ENCODE assay signal across 6 fruit fly cellular contexts in genomic region chr2L:7219650-7220267, dm6.
TF ChIP-seq lines count a peak whose summit lies in the region.

TSS of gene CG13784 (minus strand) at chr2L:7220033.

- TF ChIP-seq CTCF in S2 (optimal IDR thresholded peaks at IDR 0.05; lab: Kevin White, UChicago): peak; percentile 30 to 46
- no peak for TF ChIP-seq CTCF in whole organism, embryonic (GFP tag; optimal IDR thresholded peaks at IDR 0.05; lab: Kevin White, UChicago)

TF ChIP-seq in whole organism, adult, 20 proteins besides CTCF, POLR2A, EP300 and RAD21 (continues in another document):
- peak; percentile 38 for TF ChIP-seq cic (GFP tag; optimal IDR thresholded peaks at IDR 0.05; lab: Kevin White, UChicago)
- TF ChIP-seq Hr96 (GFP tag; optimal IDR thresholded peaks at IDR 0.05; lab: Kevin White, UChicago): no peak
- no peak for TF ChIP-seq CG5204 (GFP tag; optimal IDR thresholded peaks at IDR 0.05; lab: Kevin White, UChicago)
- TF ChIP-seq ovo (GFP tag; optimal IDR thresholded peaks at IDR 0.05; lab: Kevin White, UChicago): peak; percentile 74
- TF ChIP-seq Mnt (GFP tag; optimal IDR thresholded peaks at IDR 0.05; lab: Kevin White, UChicago): peak; percentile 52
- TF ChIP-seq CG7101 (tag; optimal IDR thresholded peaks at IDR 0.05; lab: Kevin White, UChicago): peak; percentile 48
- no peak for TF ChIP-seq CG14711 (tag; optimal IDR thresholded peaks at IDR 0.05; lab: Kevin White, UChicago)
- no peak for TF ChIP-seq toe (GFP tag; optimal IDR thresholded peaks at IDR 0.05; lab: Kevin White, UChicago)
- peak; percentile 30 for TF ChIP-seq CG12768 (GFP tag; optimal IDR thresholded peaks at IDR 0.05; lab: Kevin White, UChicago)
- TF ChIP-seq cnc (optimal IDR thresholded peaks at IDR 0.05; lab: Kevin White, UChicago): no peak
- TF ChIP-seq Crg-1 (GFP tag; optimal IDR thresholded peaks at IDR 0.05; lab: Kevin White, UChicago): peak; percentile 18
- peak; percentile 34 for TF ChIP-seq CG11617 (GFP tag; optimal IDR thresholded peaks at IDR 0.05; lab: Kevin White, UChicago)
- TF ChIP-seq pad (GFP tag; optimal IDR thresholded peaks at IDR 0.05; lab: Kevin White, UChicago): peak; percentile 76
- peak; percentile 61 for TF ChIP-seq tj (GFP tag; optimal IDR thresholded peaks at IDR 0.05; lab: Kevin White, UChicago)
- no peak for TF ChIP-seq CG7045 (GFP tag; optimal IDR thresholded peaks at IDR 0.05; lab: Kevin White, UChicago)
- peak; percentile 51 for TF ChIP-seq bab1 (GFP tag; optimal IDR thresholded peaks at IDR 0.05; lab: Kevin White, UChicago)
- TF ChIP-seq CG1620 (GFP tag; optimal IDR thresholded peaks at IDR 0.05; lab: Kevin White, UChicago): no peak
- no peak for TF ChIP-seq kay (GFP tag; lab: Kevin White, UChicago; ENCODE audit: borderline replicate concordance)

TF ChIP-seq in whole organism, embryonic, 481 proteins besides CTCF, POLR2A, EP300 and RAD21 (continues in another document):
- TF ChIP-seq HLH54F (GFP tag; optimal IDR thresholded peaks at IDR 0.05; lab: Kevin White, UChicago): no peak
- TF ChIP-seq TFAM (GFP tag; optimal IDR thresholded peaks at IDR 0.05; lab: Kevin White, UChicago): no peak
- no peak for TF ChIP-seq Side (GFP tag; optimal IDR thresholded peaks at IDR 0.05; lab: Kevin White, UChicago)
- peak; percentile 44 for TF ChIP-seq Ets97D (GFP tag; optimal IDR thresholded peaks at IDR 0.05; lab: Kevin White, UChicago)
- TF ChIP-seq lab (GFP tag; optimal IDR thresholded peaks at IDR 0.05; lab: Kevin White, UChicago): peak; percentile 61
- no peak for TF ChIP-seq CG6689 (GFP tag; IDR thresholded peaks at IDR 0.05; lab: Robert Waterston, UW)
- TF ChIP-seq sd (tag; optimal IDR thresholded peaks at IDR 0.05; lab: Kevin White, UChicago): peak; percentile 29
- TF ChIP-seq CG1647 (GFP tag; optimal IDR thresholded peaks at IDR 0.05; lab: Kevin White, UChicago): peak; percentile 22
- no peak for TF ChIP-seq CG5180 (GFP tag; optimal IDR thresholded peaks at IDR 0.05; lab: Kevin White, UChicago)
- peak; percentile 42 for TF ChIP-seq slbo (GFP tag; IDR thresholded peaks at IDR 0.05; lab: Robert Waterston, UW)
- TF ChIP-seq CG1024 (GFP tag; IDR thresholded peaks at IDR 0.05; lab: Robert Waterston, UW): peak; percentile 60; the same call in 1 of the 2 replicates
- TF ChIP-seq Fer1 (GFP tag; optimal IDR thresholded peaks at IDR 0.05; lab: Kevin White, UChicago): peak; percentile 50
- TF ChIP-seq Hr51 (GFP tag; optimal IDR thresholded peaks at IDR 0.05; lab: Kevin White, UChicago): no peak
- TF ChIP-seq so (GFP tag; IDR thresholded peaks at IDR 0.05; lab: Robert Waterston, UW): no peak
- no peak for TF ChIP-seq Poxn (GFP tag; IDR thresholded peaks at IDR 0.05; lab: Robert Waterston, UW)
- TF ChIP-seq CoRest (tag; optimal IDR thresholded peaks at IDR 0.05; lab: Kevin White, UChicago): peak; percentile 61
- TF ChIP-seq CG8765 (GFP tag; IDR thresholded peaks at IDR 0.05; lab: Robert Waterston, UW): peak; percentile 26; the same call in 1 of the 2 replicates
- no peak for TF ChIP-seq yki (optimal IDR thresholded peaks at IDR 0.05; lab: Kevin White, UChicago)
- peak; percentile 45 for TF ChIP-seq CG13424 (tag; optimal IDR thresholded peaks at IDR 0.05; lab: Kevin White, UChicago)

TF ChIP-seq in whole organism, prepupa, 60 proteins besides CTCF, POLR2A, EP300 and RAD21 (continues in another document):
- TF ChIP-seq cyc (GFP tag; optimal IDR thresholded peaks at IDR 0.05; lab: Kevin White, UChicago) (peak; percentile 11), achi (GFP tag; optimal IDR thresholded peaks at IDR 0.05; lab: Kevin White, UChicago) (no peak), CG11902 (GFP tag; optimal IDR thresholded peaks at IDR 0.05; lab: Kevin White, UChicago) (no peak), CG3919 (GFP tag; optimal IDR thresholded peaks at IDR 0.05; lab: Kevin White, UChicago) (no peak), dac (GFP tag; optimal IDR thresholded peaks at IDR 0.05; lab: Kevin White, UChicago) (no peak), CG10631 (GFP tag; optimal IDR thresholded peaks at IDR 0.05; lab: Kevin White, UChicago) (peak; percentile 9), Sox14 (GFP tag; optimal IDR thresholded peaks at IDR 0.05; lab: Kevin White, UChicago) (peak; percentile 54), acj6 (GFP tag; optimal IDR thresholded peaks at IDR 0.05; lab: Kevin White, UChicago) (peak; percentile 3), fkh (GFP tag; optimal IDR thresholded peaks at IDR 0.05; lab: Kevin White, UChicago) (peak; percentile 68), CG6163 (GFP tag; IDR thresholded peaks at IDR 0.05; lab: Robert Waterston, UW) (peak; percentile 42; the same call in 1 of the 3 replicates), lz (GFP tag; optimal IDR thresholded peaks at IDR 0.05; lab: Kevin White, UChicago) (peak; percentile 35), CG10669 (GFP tag; optimal IDR thresholded peaks at IDR 0.05; lab: Kevin White, UChicago) (no peak), Hr4 (GFP tag; optimal IDR thresholded peaks at IDR 0.05; lab: Kevin White, UChicago) (peak; percentile 23), CG6276 (GFP tag; optimal IDR thresholded peaks at IDR 0.05; lab: Kevin White, UChicago) (no peak), fd85E (GFP tag; optimal IDR thresholded peaks at IDR 0.05; lab: Kevin White, UChicago) (no peak), CG6854 (GFP tag; optimal IDR thresholded peaks at IDR 0.05; lab: Kevin White, UChicago) (peak; percentile 43), CG8319 (GFP tag; optimal IDR thresholded peaks at IDR 0.05; lab: Kevin White, UChicago) (no peak), CG8119 (GFP tag; IDR thresholded peaks at IDR 0.05; lab: Robert Waterston, UW) (peak; percentile 18; the same call in 1 of the 3 replicates), Hr38 (GFP tag; optimal IDR thresholded peaks at IDR 0.05; lab: Kevin White, UChicago) (no peak)

TF ChIP-seq in whole organism, pupa, 21 proteins besides CTCF, POLR2A, EP300 and RAD21:
- no peak for TF ChIP-seq CG14655 (GFP tag; optimal IDR thresholded peaks at IDR 0.05; lab: Kevin White, UChicago)
- no peak for TF ChIP-seq CG13204 (GFP tag; optimal IDR thresholded peaks at IDR 0.05; lab: Kevin White, UChicago)
- TF ChIP-seq CG17806 (tag; optimal IDR thresholded peaks at IDR 0.05; lab: Kevin White, UChicago): no peak
- no peak for TF ChIP-seq rn (GFP tag; IDR thresholded peaks at IDR 0.05; lab: Robert Waterston, UW)
- no peak for TF ChIP-seq CG8159 (tag; optimal IDR thresholded peaks at IDR 0.05; lab: Kevin White, UChicago)
- TF ChIP-seq CG34367 (tag; optimal IDR thresholded peaks at IDR 0.05; lab: Kevin White, UChicago): peak; percentile 13
- TF ChIP-seq CG10348 (GFP tag; IDR thresholded peaks at IDR 0.05; lab: Robert Waterston, UW): no peak
- no peak for TF ChIP-seq D1 (tag; optimal IDR thresholded peaks at IDR 0.05; lab: Kevin White, UChicago)
- TF ChIP-seq CG4496 (GFP tag; IDR thresholded peaks at IDR 0.05; lab: Robert Waterston, UW): peak; percentile 76
- TF ChIP-seq CG12605 (GFP tag; IDR thresholded peaks at IDR 0.05; lab: Robert Waterston, UW): peak; percentile 19; the same call in 1 of the 2 replicates
- TF ChIP-seq CG15710 (tag; optimal IDR thresholded peaks at IDR 0.05; lab: Kevin White, UChicago): peak; percentile 19
- 0 out of 2 replicates have a peak, but pooled peaks have one; percentile 44 for TF ChIP-seq Ets98B (GFP tag; IDR thresholded peaks at IDR 0.05; lab: Robert Waterston, UW)
- TF ChIP-seq CG8301 (tag; optimal IDR thresholded peaks at IDR 0.05; lab: Kevin White, UChicago): peak; percentile 16
- TF ChIP-seq Pif1B (GFP tag; optimal IDR thresholded peaks at IDR 0.05; lab: Kevin White, UChicago): peak; percentile 28
- no peak for TF ChIP-seq gl (tag; optimal IDR thresholded peaks at IDR 0.05; lab: Kevin White, UChicago)
- TF ChIP-seq fd96Ca (GFP tag; IDR thresholded peaks at IDR 0.05; lab: Robert Waterston, UW): no peak
- no peak for TF ChIP-seq EcR (GFP tag; optimal IDR thresholded peaks at IDR 0.05; lab: Kevin White, UChicago)
- no peak for TF ChIP-seq Pif1A (GFP tag; optimal IDR thresholded peaks at IDR 0.05; lab: Kevin White, UChicago)
- TF ChIP-seq CG32121 (GFP tag; IDR thresholded peaks at IDR 0.05; lab: Robert Waterston, UW): peak; percentile 33
- no peak for TF ChIP-seq CG9948 (tag; optimal IDR thresholded peaks at IDR 0.05; lab: Kevin White, UChicago)
- peak; percentile 14 for TF ChIP-seq Snoo (tag; optimal IDR thresholded peaks at IDR 0.05; lab: Kevin White, UChicago)
TF ChIP-seq in whole organism, pupa: peak in this region for 9.

TF ChIP-seq in whole organism, wandering third instar larva, 38 proteins besides CTCF, POLR2A, EP300 and RAD21 (continues in another document):
- TF ChIP-seq Hnf4 (GFP tag; optimal IDR thresholded peaks at IDR 0.05; lab: Kevin White, UChicago) (peak; percentile 46), Abd-B (GFP tag; optimal IDR thresholded peaks at IDR 0.05; lab: Kevin White, UChicago) (no peak), woc (GFP tag; optimal IDR thresholded peaks at IDR 0.05; lab: Kevin White, UChicago) (peak; percentile 52), Sp1 (GFP tag; optimal IDR thresholded peaks at IDR 0.05; lab: Kevin White, UChicago) (peak; percentile 40), HLH106 (tag; optimal IDR thresholded peaks at IDR 0.05; lab: Kevin White, UChicago) (peak; percentile 23), Mio (GFP tag; optimal IDR thresholded peaks at IDR 0.05; lab: Kevin White, UChicago) (no peak), foxo (GFP tag; optimal IDR thresholded peaks at IDR 0.05; lab: Kevin White, UChicago) (peak in 1 of 2 experiments; percentile 27), CG32264 (GFP tag; optimal IDR thresholded peaks at IDR 0.05; lab: Kevin White, UChicago) (no peak), Vsx2 (GFP tag; optimal IDR thresholded peaks at IDR 0.05; lab: Kevin White, UChicago; ENCODE audit: partially characterized antibody) (no peak), dl (GFP tag; optimal IDR thresholded peaks at IDR 0.05; lab: Kevin White, UChicago; ENCODE audit: insufficient read depth in 1 of 2, partially characterized antibody in 2 of 2) (no peak), lola (GFP tag; optimal IDR thresholded peaks at IDR 0.05; lab: Kevin White, UChicago) (no peak), br (GFP tag; optimal IDR thresholded peaks at IDR 0.05; lab: Kevin White, UChicago) (peak; percentile 13), h (GFP tag; optimal IDR thresholded peaks at IDR 0.05; lab: Kevin White, UChicago) (no peak), Hr83 (GFP tag; optimal IDR thresholded peaks at IDR 0.05; lab: Kevin White, UChicago; ENCODE audit: poor library complexity, severe bottlenecking) (peak; percentile 53), Myc (optimal IDR thresholded peaks at IDR 0.05; lab: Kevin White, UChicago) (peak; percentile 73), psq (GFP tag; optimal IDR thresholded peaks at IDR 0.05; lab: Kevin White, UChicago) (no peak), dsf (GFP tag; optimal IDR thresholded peaks at IDR 0.05; lab: Kevin White, UChicago; ENCODE audit: borderline replicate concordance) (no peak), dmrt93B (GFP tag; optimal IDR thresholded peaks at IDR 0.05; lab: Kevin White, UChicago) (no peak), CrebA (GFP tag; optimal IDR thresholded peaks at IDR 0.05; lab: Kevin White, UChicago; ENCODE audit: borderline replicate concordance) (no peak), sv (GFP tag; optimal IDR thresholded peaks at IDR 0.05; lab: Kevin White, UChicago) (no peak), N (GFP tag; optimal IDR thresholded peaks at IDR 0.05; lab: Kevin White, UChicago) (peak; percentile 95), rgr (GFP tag; optimal IDR thresholded peaks at IDR 0.05; lab: Kevin White, UChicago) (peak; percentile 23), ey (GFP tag; optimal IDR thresholded peaks at IDR 0.05; lab: Kevin White, UChicago) (no peak)
